Fruit fly (Drosophila melanogaster): Measurements from ENCODE around the gene CG2991.

The CG2991 gene

dm6 chr2L:2883703-2884294, 26.8 kb downstream of the CG2991 start:
- TF ChIP-seq CG12299 (tag; optimal IDR thresholded peaks at IDR 0.05) (no peak), CG7745 (tag; optimal IDR thresholded peaks at IDR 0.05) (no peak), CG10321 (GFP tag; IDR thresholded peaks at IDR 0.05) (no peak), HLH3B (GFP tag; IDR thresholded peaks at IDR 0.05) (no peak), CG17568 (GFP tag; optimal IDR thresholded peaks at IDR 0.05) (no peak), grn (GFP tag; optimal IDR thresholded peaks at IDR 0.05) (peak; percentile 9), ranshi (GFP tag; IDR thresholded peaks at IDR 0.05) (peak; percentile 18; the same call in 1 of the 2 replicates), salm (tag; optimal IDR thresholded peaks at IDR 0.05) (no peak), mld (GFP tag; IDR thresholded peaks at IDR 0.05; ENCODE audit: partially characterized antibody) (no peak), TFAM (GFP tag; optimal IDR thresholded peaks at IDR 0.05) (no peak), CG16813 (GFP tag; IDR thresholded peaks at IDR 0.05; ENCODE audit: partially characterized antibody) (no peak), Bgb (GFP tag; IDR thresholded peaks at IDR 0.05; ENCODE audit: partially characterized antibody) (no peak), Med (GFP tag) (peak; percentile 35), Stat92E (GFP tag; optimal IDR thresholded peaks at IDR 0.05) (no peak), pnt (GFP tag; optimal IDR thresholded peaks at IDR 0.05) (no peak), tll (GFP tag; optimal IDR thresholded peaks at IDR 0.05) (no peak), Chrac-16 (GFP tag; optimal IDR thresholded peaks at IDR 0.05) (no peak), CG17912 (GFP tag; optimal IDR thresholded peaks at IDR 0.05) (no peak), CG14014 (GFP tag; IDR thresholded peaks at IDR 0.05) (no peak), wdn (GFP tag; IDR thresholded peaks at IDR 0.05) (no peak), CG13624 (GFP tag; optimal IDR thresholded peaks at IDR 0.05) (no peak), slbo (GFP tag; IDR thresholded peaks at IDR 0.05) (no peak), CG9817 (tag; optimal IDR thresholded peaks at IDR 0.05) (no peak), gsb-n (tag; optimal IDR thresholded peaks at IDR 0.05) (no peak), CG14667 (GFP tag; IDR thresholded peaks at IDR 0.05) (no peak), NFAT (GFP tag; IDR thresholded peaks at IDR 0.05) (no peak), Hand (GFP tag; optimal IDR thresholded peaks at IDR 0.05) (peak; percentile 31), MBD-R2 (GFP tag; IDR thresholded peaks at IDR 0.05) (no peak), az2 (GFP tag; optimal IDR thresholded peaks at IDR 0.05) (no peak), nau (GFP tag; optimal IDR thresholded peaks at IDR 0.05) (no peak), CG11456 (GFP tag; IDR thresholded peaks at IDR 0.05) (no peak), mirr (GFP tag; optimal IDR thresholded peaks at IDR 0.05) (no peak), disco-r (GFP tag; optimal IDR thresholded peaks at IDR 0.05) (no peak), CG10543 (GFP tag; optimal IDR thresholded peaks at IDR 0.05) (peak; percentile 7), Fer1 (GFP tag; optimal IDR thresholded peaks at IDR 0.05) (peak; percentile 2), E2f1 (GFP tag; IDR thresholded peaks at IDR 0.05) (no peak), Scr (GFP tag; IDR thresholded peaks at IDR 0.05; ENCODE audit: partially characterized antibody) (no peak), bab2 (GFP tag; optimal IDR thresholded peaks at IDR 0.05) (no peak), gfzf (GFP tag; optimal IDR thresholded peaks at IDR 0.05) (no peak), slp2 (GFP tag; optimal IDR thresholded peaks at IDR 0.05) (no peak), CG1792 (GFP tag; optimal IDR thresholded peaks at IDR 0.05) (no peak), tio (GFP tag; optimal IDR thresholded peaks at IDR 0.05) (no peak), zf30C (GFP tag; optimal IDR thresholded peaks at IDR 0.05) (no peak), ap (GFP tag; IDR thresholded peaks at IDR 0.05) (no peak), Camta (GFP tag; optimal IDR thresholded peaks at IDR 0.05) (no peak), lmd (GFP tag; IDR thresholded peaks at IDR 0.05) (no peak), Pdp1 (GFP tag; optimal IDR thresholded peaks at IDR 0.05) (peak in 1 of 2 experiments; percentile 36), exex (tag; optimal IDR thresholded peaks at IDR 0.05) (peak; percentile 89), sisA (GFP tag; IDR thresholded peaks at IDR 0.05) (no peak), ato (GFP tag; IDR thresholded peaks at IDR 0.05; ENCODE audit: partially characterized antibody) (no peak)

Measured in whole organism, embryonic.